Worm (Caenorhabditis elegans): ENCODE results near the gene fbf-1.

The fbf-1 gene

ce11 chrII:6097441-6097840 lies 16.8 kb upstream of the fbf-1 start, which contains the start of the genes tpp-2 and rbbp-5:
Gene tpp-2, minus strand, starts transcription at chrII:6097597.
Gene rbbp-5, plus strand, starts transcription at chrII:6097830.
- TF ChIP-seq nhr-21 (tag; optimal IDR thresholded peaks at IDR 0.05) = no peak
- no peak for TF ChIP-seq ama-1 (optimal IDR thresholded peaks at IDR 0.05)
- peak; percentile 63 for TF ChIP-seq skn-1 (tag; optimal IDR thresholded peaks at IDR 0.05)
- TF ChIP-seq lsy-2 (tag; optimal IDR thresholded peaks at IDR 0.05) = peak; percentile 19 to 83
- peak; percentile 68 for TF ChIP-seq sma-9 (GFP tag; optimal IDR thresholded peaks at IDR 0.05)
- TF ChIP-seq sma-9 (tag; optimal IDR thresholded peaks at IDR 0.05) = no peak
- no peak for TF ChIP-seq ztf-1 (GFP tag; conservative IDR thresholded peaks at IDR 0.05)
- peak; percentile 56 for TF ChIP-seq gmeb-1 (tag; optimal IDR thresholded peaks at IDR 0.05)
- TF ChIP-seq ztf-11 (tag; optimal IDR thresholded peaks at IDR 0.05) = no peak
- no peak for TF ChIP-seq Y55F3AM.14 (GFP tag; optimal IDR thresholded peaks at IDR 0.05)
- TF ChIP-seq fos-1 (tag; optimal IDR thresholded peaks at IDR 0.05) = peak; percentile 40
- peak; percentile 60 for TF ChIP-seq C34F6.9 (tag; optimal IDR thresholded peaks at IDR 0.05)
- no peak for TF ChIP-seq ZK546.5 (tag; optimal IDR thresholded peaks at IDR 0.05)
- TF ChIP-seq ceh-82 (tag; optimal IDR thresholded peaks at IDR 0.05) = no peak
- peak; percentile 3 for TF ChIP-seq lin-11 (tag; optimal IDR thresholded peaks at IDR 0.05)
- TF ChIP-seq peb-1 (tag; optimal IDR thresholded peaks at IDR 0.05) = no peak
- TF ChIP-seq crh-2 (tag; optimal IDR thresholded peaks at IDR 0.05) = peak; percentile 63

DNA sequence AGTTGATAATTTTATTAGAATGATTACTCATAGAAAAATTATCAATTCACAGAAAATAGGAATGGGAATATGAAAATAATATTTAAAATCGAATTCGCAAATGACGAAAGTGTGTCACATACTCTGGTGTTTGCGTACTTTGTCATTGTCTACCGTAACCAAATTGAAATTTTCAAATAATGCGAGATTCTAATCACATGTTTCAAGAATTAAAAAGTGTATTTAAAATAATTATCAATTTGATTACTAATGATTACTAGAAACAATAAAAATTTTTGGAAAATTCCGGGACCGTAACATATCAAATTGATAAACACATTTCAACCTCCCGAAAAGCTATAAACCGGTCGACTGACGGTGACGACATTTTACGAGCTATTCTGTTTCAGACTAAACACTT lies 10.7 kb upstream of the fbf-1 start, which contains the start of the genes fbf-2 and nspg-3:
Gene fbf-2, minus strand, starts transcription at position 101 of the 400 bp plus-strand sequence.
Gene nspg-3, plus strand, starts transcription at position 388 of the 400 bp plus-strand sequence.
- TF ChIP-seq ztf-4 (tag; optimal IDR thresholded peaks at IDR 0.05) = no peak
- no peak for TF ChIP-seq crh-2 (tag; optimal IDR thresholded peaks at IDR 0.05)
- no peak for TF ChIP-seq gmeb-1 (tag; optimal IDR thresholded peaks at IDR 0.05)
- TF ChIP-seq unc-55 (GFP tag; optimal IDR thresholded peaks at IDR 0.05) = no peak
- TF ChIP-seq nhr-237 (tag; optimal IDR thresholded peaks at IDR 0.05) = no peak
- TF ChIP-seq sma-3 (GFP tag; optimal IDR thresholded peaks at IDR 0.05) = no peak
- no peak for TF ChIP-seq nhr-6 (tag; optimal IDR thresholded peaks at IDR 0.05)
- no peak for TF ChIP-seq dmd-4 (tag; optimal IDR thresholded peaks at IDR 0.05)
- no peak for TF ChIP-seq unc-62 (GFP tag; optimal IDR thresholded peaks at IDR 0.05)
- no peak for TF ChIP-seq sem-4 (tag; optimal IDR thresholded peaks at IDR 0.05)
- no peak for TF ChIP-seq nhr-11 (tag; optimal IDR thresholded peaks at IDR 0.05)
- TF ChIP-seq R02D3.7 (tag; optimal IDR thresholded peaks at IDR 0.05) = no peak
- no peak for TF ChIP-seq peb-1 (tag; optimal IDR thresholded peaks at IDR 0.05)

DNA sequence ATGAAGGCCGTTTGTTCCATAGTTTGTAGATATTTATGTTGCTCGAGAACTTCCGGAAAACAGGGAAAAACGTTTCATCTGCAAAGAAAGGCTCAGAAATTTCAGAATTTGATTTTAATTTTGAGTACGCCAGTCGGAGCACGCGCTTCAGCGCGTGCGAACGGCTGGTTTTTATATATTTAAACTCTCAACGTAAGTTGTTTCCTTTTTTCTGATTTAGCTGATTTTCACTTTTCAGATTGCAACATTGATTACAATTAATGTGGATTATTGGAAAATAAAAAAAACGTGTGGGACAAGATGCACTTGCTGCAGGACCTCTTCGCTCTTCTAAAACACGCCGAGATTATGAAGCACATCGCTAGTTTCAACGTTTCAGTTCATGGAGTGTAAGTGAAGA lies 2.0 kb upstream of the fbf-1 start, which contains the start of gene F21H12.3:
Gene F21H12.3, plus strand, starts transcription at position 301 of the 400 bp plus-strand sequence.
- TF ChIP-seq mdl-1 (tag; optimal IDR thresholded peaks at IDR 0.05) (no peak), elt-3 (tag; optimal IDR thresholded peaks at IDR 0.05) (no peak), egl-27 (tag; optimal IDR thresholded peaks at IDR 0.05) (no peak), ceh-82 (tag; optimal IDR thresholded peaks at IDR 0.05) (no peak), F13H6.1 (tag; optimal IDR thresholded peaks at IDR 0.05) (no peak), nhr-129 (tag; optimal IDR thresholded peaks at IDR 0.05) (no peak), ztf-1 (GFP tag; conservative IDR thresholded peaks at IDR 0.05) (no peak)

DNA sequence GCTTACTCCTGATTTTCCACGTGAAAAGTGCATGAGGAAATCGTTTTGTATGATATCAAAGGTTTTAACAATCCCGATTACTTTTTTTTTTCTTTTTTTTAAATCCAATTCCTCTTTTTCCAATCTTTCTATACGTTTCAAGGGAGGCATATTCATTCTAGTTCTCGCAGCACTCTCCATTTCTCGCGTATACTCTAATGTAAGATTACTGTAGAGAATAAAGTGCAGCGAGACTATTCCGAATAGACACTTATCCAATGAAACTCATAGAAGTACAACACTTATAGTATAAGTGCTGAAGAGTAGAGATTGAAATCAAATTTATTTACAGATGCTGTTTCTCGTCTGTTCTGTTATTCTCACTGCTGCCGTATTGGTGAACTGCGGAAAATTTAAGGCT lies 3.0 kb downstream of the fbf-1 start, which contains the start of gene H12I13.6:
Gene H12I13.6, plus strand, starts transcription at position 301 of the 400 bp plus-strand sequence.
- TF ChIP-seq Y55F3AM.14 (GFP tag; optimal IDR thresholded peaks at IDR 0.05) = no peak
- TF ChIP-seq nhr-77 (tag; optimal IDR thresholded peaks at IDR 0.05) = no peak
- TF ChIP-seq crh-2 (tag; optimal IDR thresholded peaks at IDR 0.05) = no peak
- no peak for TF ChIP-seq mdl-1 (tag; optimal IDR thresholded peaks at IDR 0.05)
- TF ChIP-seq mbf-1 (tag; optimal IDR thresholded peaks at IDR 0.05) = no peak
- no peak for TF ChIP-seq sma-9 (GFP tag; optimal IDR thresholded peaks at IDR 0.05)
- TF ChIP-seq sma-9 (tag; optimal IDR thresholded peaks at IDR 0.05) = no peak
- no peak for TF ChIP-seq sem-4 (tag; optimal IDR thresholded peaks at IDR 0.05)
- no peak for TF ChIP-seq ceh-82 (tag; optimal IDR thresholded peaks at IDR 0.05)
- TF ChIP-seq ama-1 (optimal IDR thresholded peaks at IDR 0.05) = no peak
- TF ChIP-seq ztf-11 (tag; optimal IDR thresholded peaks at IDR 0.05) = no peak
- no peak for TF ChIP-seq zag-1 (tag; optimal IDR thresholded peaks at IDR 0.05)
- TF ChIP-seq lin-13 (GFP tag; optimal IDR thresholded peaks at IDR 0.05) = no peak
- TF ChIP-seq nhr-10 (tag; optimal IDR thresholded peaks at IDR 0.05) = no peak
- TF ChIP-seq peb-1 (tag; optimal IDR thresholded peaks at IDR 0.05) = no peak
- TF ChIP-seq lin-11 (tag; optimal IDR thresholded peaks at IDR 0.05) = no peak
- no peak for TF ChIP-seq sma-3 (GFP tag; optimal IDR thresholded peaks at IDR 0.05)
- TF ChIP-seq ztf-1 (GFP tag; conservative IDR thresholded peaks at IDR 0.05) = no peak
- TF ChIP-seq ZK546.5 (tag; optimal IDR thresholded peaks at IDR 0.05) = no peak
- no peak for TF ChIP-seq nhr-12 (tag; optimal IDR thresholded peaks at IDR 0.05)
